Fruit fly (Drosophila melanogaster): ENCODE results near the gene CG32816.

DNA sequence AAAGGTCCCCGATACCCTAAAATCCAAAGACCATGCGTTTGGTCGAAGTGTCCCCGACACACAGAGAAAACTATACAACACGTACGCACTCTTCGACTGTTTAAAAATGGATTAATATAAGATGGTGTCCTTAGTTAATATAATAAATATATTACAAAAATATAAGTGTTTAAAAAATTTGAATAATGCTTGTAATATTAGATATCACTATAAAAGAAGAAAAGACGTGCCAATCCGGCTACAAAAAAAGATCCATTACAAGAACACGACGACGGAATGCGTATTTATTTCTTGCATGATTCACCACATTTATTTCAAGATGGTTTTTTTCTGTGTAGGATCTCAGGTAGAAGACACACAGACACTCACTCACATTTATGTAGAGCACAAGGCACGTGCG, 12.7 kb downstream of the CG32816 start:
- TF ChIP-seq psq (optimal IDR thresholded peaks at IDR 0.05) (no peak), insv (optimal IDR thresholded peaks at IDR 0.05) (no peak), ttk (optimal IDR thresholded peaks at IDR 0.05) (no peak)
